Fruit fly (Drosophila melanogaster): ENCODE data around the gene CG33285.

Gene CG33285

dm6 chr3L:21067553-21068157 lies 21.1 kb downstream of the CG33285 start (continued):
- TF ChIP-seq sob (GFP tag; IDR thresholded peaks at IDR 0.05) (no peak), tx (GFP tag; optimal IDR thresholded peaks at IDR 0.05) (no peak), Ssrp (tag; optimal IDR thresholded peaks at IDR 0.05) (no peak), inv (GFP tag; IDR thresholded peaks at IDR 0.05; ENCODE audit: partially characterized antibody) (no peak), gcm (GFP tag; optimal IDR thresholded peaks at IDR 0.05) (peak; percentile 1), insv (GFP tag; optimal IDR thresholded peaks at IDR 0.05) (peak in 1 of 2 experiments; percentile 1), so (GFP tag; IDR thresholded peaks at IDR 0.05) (peak; percentile 44; the same call in 1 of the 3 replicates), Jarid2 (GFP tag; optimal IDR thresholded peaks at IDR 0.05) (peak; percentile 15), Deaf1 (tag; optimal IDR thresholded peaks at IDR 0.05) (peak; percentile 85), CG10321 (GFP tag; IDR thresholded peaks at IDR 0.05) (0 out of 2 replicates have a peak, but pooled peaks have one; percentile 48), Lpt (GFP tag; optimal IDR thresholded peaks at IDR 0.05) (peak; percentile 80), CG12744 (GFP tag; optimal IDR thresholded peaks at IDR 0.05) (no peak), HHEX (GFP tag; optimal IDR thresholded peaks at IDR 0.05) (no peak)

DNA sequence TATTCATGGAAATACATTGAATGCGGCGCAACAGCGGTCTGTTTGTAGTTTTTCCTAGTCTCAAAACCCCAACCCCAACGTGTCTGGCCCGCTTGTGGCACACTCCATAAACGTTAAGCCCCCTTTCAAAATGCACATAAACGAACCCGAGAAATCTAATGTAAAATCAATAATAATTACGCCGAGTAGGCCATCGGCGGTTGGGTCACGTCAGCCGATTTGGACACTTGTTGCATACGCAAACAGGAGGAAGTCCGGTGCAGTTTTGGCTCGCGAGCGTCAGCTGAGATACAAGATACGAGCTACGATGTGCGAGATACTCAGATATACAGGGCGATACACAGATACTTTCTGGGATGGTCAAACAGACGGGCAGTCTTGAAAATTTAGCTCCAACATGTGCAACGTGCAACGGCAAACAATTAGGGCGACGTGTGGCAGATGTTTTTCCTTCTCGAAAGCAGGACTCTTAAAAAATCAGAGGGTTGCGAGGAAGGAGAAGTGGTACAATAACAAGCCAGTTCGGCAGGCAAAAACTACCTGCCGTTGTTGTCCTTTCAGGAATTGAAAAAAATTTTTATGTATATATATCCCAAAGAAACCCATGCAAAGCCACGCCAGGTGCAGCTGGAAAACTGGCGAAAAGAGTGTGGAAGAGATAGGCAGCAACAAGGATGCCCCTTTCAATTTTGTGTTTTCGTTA lies 22.4 kb downstream of the CG33285 start:
- TF ChIP-seq grn (GFP tag; optimal IDR thresholded peaks at IDR 0.05) = peak; percentile 27
- TF ChIP-seq kni (GFP tag; optimal IDR thresholded peaks at IDR 0.05) = peak; percentile 87
- TF ChIP-seq Pdp1 (GFP tag; optimal IDR thresholded peaks at IDR 0.05) = no peak
- peak; percentile 30 for TF ChIP-seq kah (GFP tag; optimal IDR thresholded peaks at IDR 0.05)
- TF ChIP-seq Med (GFP tag) = peak; percentile 53
- no peak for TF ChIP-seq CG6791 (GFP tag; IDR thresholded peaks at IDR 0.05; ENCODE audit: partially characterized antibody)
- TF ChIP-seq CG11247 (GFP tag; IDR thresholded peaks at IDR 0.05) = no peak
- TF ChIP-seq vvl (GFP tag; IDR thresholded peaks at IDR 0.05) = peak; percentile 61; the same call in 1 of the 2 replicates
- peak; percentile 21 for TF ChIP-seq D (optimal IDR thresholded peaks at IDR 0.05)
- TF ChIP-seq D (GFP tag; optimal IDR thresholded peaks at IDR 0.05) = no peak
- no peak for TF ChIP-seq pan (optimal IDR thresholded peaks at IDR 0.05)
- no peak for TF ChIP-seq pan (GFP tag; optimal IDR thresholded peaks at IDR 0.05 in 1 of 2, IDR thresholded peaks at IDR 0.05 in 1 of 2)
- peak; percentile 81 for TF ChIP-seq twi (tag; optimal IDR thresholded peaks at IDR 0.05)
- no peak for TF ChIP-seq gcm (GFP tag; optimal IDR thresholded peaks at IDR 0.05)
- TF ChIP-seq C15 (GFP tag; IDR thresholded peaks at IDR 0.05) = no peak
- no peak for TF ChIP-seq sd (tag; optimal IDR thresholded peaks at IDR 0.05)
- no peak for TF ChIP-seq Sox100B (GFP tag; optimal IDR thresholded peaks at IDR 0.05)
- no peak for TF ChIP-seq CG8765 (GFP tag; IDR thresholded peaks at IDR 0.05)
- TF ChIP-seq lmd (GFP tag; IDR thresholded peaks at IDR 0.05) = no peak
- no peak for TF ChIP-seq Dad (GFP tag; optimal IDR thresholded peaks at IDR 0.05)
- no peak for TF ChIP-seq B-H1 (GFP tag; IDR thresholded peaks at IDR 0.05)
- TF ChIP-seq onecut (GFP tag; IDR thresholded peaks at IDR 0.05) = peak; percentile 45; the same call in 1 of the 2 replicates
- TF ChIP-seq CG15601 (tag; optimal IDR thresholded peaks at IDR 0.05) = no peak
- no peak for TF ChIP-seq ERR (GFP tag; optimal IDR thresholded peaks at IDR 0.05)
- TF ChIP-seq CG2889 (GFP tag; IDR thresholded peaks at IDR 0.05) = no peak
- no peak for TF ChIP-seq zfh2 (GFP tag; optimal IDR thresholded peaks at IDR 0.05)
- no peak for TF ChIP-seq odd (GFP tag; optimal IDR thresholded peaks at IDR 0.05)
- 0 out of 2 replicates have a peak, but pooled peaks have one; percentile 23 for TF ChIP-seq rib (GFP tag; IDR thresholded peaks at IDR 0.05)
- no peak for TF ChIP-seq CG14441 (GFP tag; IDR thresholded peaks at IDR 0.05)
- TF ChIP-seq sens (GFP tag) = peak; percentile 56
- no peak for TF ChIP-seq p53 (GFP tag; optimal IDR thresholded peaks at IDR 0.05)
- TF ChIP-seq dimm (GFP tag; IDR thresholded peaks at IDR 0.05) = no peak
- no peak for TF ChIP-seq sc (optimal IDR thresholded peaks at IDR 0.05)
- no peak for TF ChIP-seq sc (GFP tag; optimal IDR thresholded peaks at IDR 0.05)
- TF ChIP-seq fd3F (GFP tag; optimal IDR thresholded peaks at IDR 0.05) = no peak
- no peak for TF ChIP-seq hbn (GFP tag; IDR thresholded peaks at IDR 0.05; ENCODE audit: partially characterized antibody)
- 0 out of 2 replicates have a peak, but pooled peaks have one; percentile 11 for TF ChIP-seq amos (GFP tag; IDR thresholded peaks at IDR 0.05; ENCODE audit: partially characterized antibody)

Measured in whole organism, embryonic.